Worm (Caenorhabditis elegans) whole organism, young adult: Measurements from ENCODE around the gene ZC155.4.

Experiments used
- ceh-100 ChIP-seq: fragments of 200-800 bp; sonication (Bioruptor generic); IDR thresholded peaks from 2 replicates; pipeline ENCODE4 v1.3.6; 2022; ENCODE audit warnings: missing genetic modification reagents, missing genetic modification characterization, missing compliant biosample characterization
- zim-3 ChIP-seq: sonication (generic microtip); optimal IDR thresholded peaks from 2 replicates; lab custom pipeline; 2017; ENCODE audit warnings: mild to moderate bottlenecking, missing genetic modification characterization, moderate library complexity, missing compliant biosample characterization

- TF ChIP-seq zim-3 (tag; lab: Kevin White, UChicago) (no peak), ceh-100 (GFP tag; lab: Robert Waterston, UW) (no peak)
Observed at ce11 chrIII:5165745-5166144, 49.5 kb downstream of the ZC155.4 start.
